Worm (Caenorhabditis elegans) whole organism, midembryonic: ENCODE results near the gene trd-1.

ENCODE experiments used
- T22C8.4 ChIP-seq: fragments of 200-800 bp; sonication (Bioruptor generic); IDR thresholded peaks from 2 replicates; pipeline ENCODE4 v1.3.6; 2022; ENCODE audit warnings: missing genetic modification characterization, missing compliant biosample characterization
- cog-1 ChIP-seq: sonication (generic microtip); optimal IDR thresholded peaks from 2 replicates; lab custom pipeline; 2016; ENCODE audit warnings: missing genetic modification characterization, missing compliant biosample characterization
- flt-1 ChIP-seq: fragments of 200-800 bp; sonication (Bioruptor generic); IDR thresholded peaks from 2 replicates; pipeline ENCODE4 v1.3.6; 2022; ENCODE audit warnings: missing genetic modification characterization, missing compliant biosample characterization
- klf-2 ChIP-seq: fragments of 200-800 bp; sonication (Bioruptor generic); conservative IDR thresholded peaks from 2 replicates; pipeline ENCODE4 v1.3.6; 2022; ENCODE audit warnings: missing genetic modification reagents, missing genetic modification characterization, missing compliant biosample characterization
- med-1 ChIP-seq: sonication (generic microtip); optimal IDR thresholded peaks from 2 replicates; lab custom pipeline; 2017; ENCODE audit warnings: missing genetic modification characterization, mild to moderate bottlenecking, missing compliant biosample characterization, antibody characterized with exemption, missing genetic modification reagents; ENCODE audit not compliant: insufficient read depth
- ref-1 ChIP-seq: fragments of 200-800 bp; sonication (Bioruptor generic); conservative IDR thresholded peaks from 2 replicates; pipeline ENCODE4 v1.3.6; 2022; ENCODE audit warnings: missing genetic modification reagents, missing genetic modification characterization, missing compliant biosample characterization
- ztf-23 ChIP-seq: fragments of 200-800 bp; sonication (Bioruptor generic); IDR thresholded peaks from 2 replicates; pipeline ENCODE4 v1.3.6; 2022; ENCODE audit warnings: missing genetic modification reagents, missing genetic modification characterization, missing compliant biosample characterization

- TF ChIP-seq flt-1 (GFP tag; lab: Robert Waterston, UW) (no peak), ref-1 (GFP tag; lab: Robert Waterston, UW) (no peak), cog-1 (tag; lab: Kevin White, UChicago) (no peak), med-1 (GFP tag; lab: Kevin White, UChicago) (no peak), T22C8.4 (GFP tag; lab: Robert Waterston, UW) (no peak), ztf-23 (GFP tag; lab: Robert Waterston, UW) (no peak), klf-2 (GFP tag; lab: Robert Waterston, UW) (no peak)
These were observed 46.9 kb upstream of the trd-1 start for ce11 chrIII:7339138-7339537.
